Fruit fly (Drosophila melanogaster): ENCODE measurements around the gene smog.

The smog gene

dm6 chr2L:4837772-4838397, 14.8 kb upstream of the smog start, which contains the start of the genes tank and CG12194 (continued):
- TF ChIP-seq CG18599 (GFP tag; optimal IDR thresholded peaks at IDR 0.05) (peak; percentile 98), CG2712 (tag; optimal IDR thresholded peaks at IDR 0.05) (peak; percentile 99), HmgD (GFP tag; optimal IDR thresholded peaks at IDR 0.05) (peak; percentile 99), CG7839 (tag; optimal IDR thresholded peaks at IDR 0.05) (peak; percentile 99), CG10366 (GFP tag; IDR thresholded peaks at IDR 0.05) (peak; percentile 99), CG12155 (GFP tag; optimal IDR thresholded peaks at IDR 0.05) (peak; percentile 98), CG14014 (GFP tag; IDR thresholded peaks at IDR 0.05) (peak; percentile 99), Aef1 (GFP tag; IDR thresholded peaks at IDR 0.05) (peak; percentile 99), Gug (GFP tag; IDR thresholded peaks at IDR 0.05) (peak; percentile 100), CG8290 (GFP tag; optimal IDR thresholded peaks at IDR 0.05) (peak; percentile 97), CG8290 (tag; optimal IDR thresholded peaks at IDR 0.05) (peak; percentile 89 to 100), CG9727 (GFP tag; optimal IDR thresholded peaks at IDR 0.05) (peak; percentile 99), Bteb2 (GFP tag; optimal IDR thresholded peaks at IDR 0.05) (peak; percentile 99), gcm2 (GFP tag; optimal IDR thresholded peaks at IDR 0.05) (peak; percentile 99), CG18262 (tag; optimal IDR thresholded peaks at IDR 0.05) (peak; percentile 98), fd96Cb (tag; optimal IDR thresholded peaks at IDR 0.05) (peak; percentile 99), hbn (GFP tag; IDR thresholded peaks at IDR 0.05; ENCODE audit: partially characterized antibody) (peak; percentile 60), B-H1 (GFP tag; IDR thresholded peaks at IDR 0.05) (peak; percentile 99), fd64A (GFP tag; optimal IDR thresholded peaks at IDR 0.05) (peak; percentile 96), otp (GFP tag; IDR thresholded peaks at IDR 0.05) (peak; percentile 99), zen (tag; optimal IDR thresholded peaks at IDR 0.05) (peak; percentile 98), gce (GFP tag; IDR thresholded peaks at IDR 0.05) (peak; percentile 99), CG2875 (GFP tag; optimal IDR thresholded peaks at IDR 0.05) (peak; percentile 99), ttk (GFP tag; IDR thresholded peaks at IDR 0.05) (peak; percentile 100), CG6683 (GFP tag; optimal IDR thresholded peaks at IDR 0.05) (peak; percentile 94), Dek (tag; optimal IDR thresholded peaks at IDR 0.05) (peak; percentile 97), CG15073 (GFP tag; optimal IDR thresholded peaks at IDR 0.05) (peak; percentile 90), Rfx (GFP tag; IDR thresholded peaks at IDR 0.05) (peak; percentile 100), grau (tag; optimal IDR thresholded peaks at IDR 0.05) (peak; percentile 97), twi (tag; optimal IDR thresholded peaks at IDR 0.05) (peak; percentile 91), eve (GFP tag; optimal IDR thresholded peaks at IDR 0.05) (no peak), Hmx (GFP tag; optimal IDR thresholded peaks at IDR 0.05) (peak; percentile 92), cas (GFP tag; IDR thresholded peaks at IDR 0.05) (peak; percentile 98), pnt (GFP tag; optimal IDR thresholded peaks at IDR 0.05) (peak; percentile 99), tgo (GFP tag; IDR thresholded peaks at IDR 0.05) (peak; percentile 99), zen2 (GFP tag; IDR thresholded peaks at IDR 0.05; ENCODE audit: partially characterized antibody) (peak; percentile 62; the same call in 2 of the 3 replicates), CG10209 (GFP tag; optimal IDR thresholded peaks at IDR 0.05) (peak; percentile 99), nom (GFP tag; optimal IDR thresholded peaks at IDR 0.05) (peak; percentile 92), CG5953 (GFP tag; IDR thresholded peaks at IDR 0.05) (peak; percentile 99), CG33213 (GFP tag; optimal IDR thresholded peaks at IDR 0.05) (peak; percentile 99), CG43689 (GFP tag; IDR thresholded peaks at IDR 0.05) (peak; percentile 99), Atf3 (GFP tag; optimal IDR thresholded peaks at IDR 0.05) (peak; percentile 99), sug (tag; optimal IDR thresholded peaks at IDR 0.05) (peak; percentile 87), CG32532 (GFP tag; IDR thresholded peaks at IDR 0.05) (peak; percentile 99), ind (GFP tag; optimal IDR thresholded peaks at IDR 0.05) (peak; percentile 99), pzg (GFP tag; optimal IDR thresholded peaks at IDR 0.05) (peak; percentile 87), CG30431 (GFP tag; optimal IDR thresholded peaks at IDR 0.05) (peak; percentile 100), Spps (tag; optimal IDR thresholded peaks at IDR 0.05) (peak; percentile 98), pros (GFP tag; optimal IDR thresholded peaks at IDR 0.05) (no peak), CG15601 (tag; optimal IDR thresholded peaks at IDR 0.05) (peak; percentile 94)
